Worm (Caenorhabditis elegans): ENCODE measurements around the gene ttr-20.

DNA sequence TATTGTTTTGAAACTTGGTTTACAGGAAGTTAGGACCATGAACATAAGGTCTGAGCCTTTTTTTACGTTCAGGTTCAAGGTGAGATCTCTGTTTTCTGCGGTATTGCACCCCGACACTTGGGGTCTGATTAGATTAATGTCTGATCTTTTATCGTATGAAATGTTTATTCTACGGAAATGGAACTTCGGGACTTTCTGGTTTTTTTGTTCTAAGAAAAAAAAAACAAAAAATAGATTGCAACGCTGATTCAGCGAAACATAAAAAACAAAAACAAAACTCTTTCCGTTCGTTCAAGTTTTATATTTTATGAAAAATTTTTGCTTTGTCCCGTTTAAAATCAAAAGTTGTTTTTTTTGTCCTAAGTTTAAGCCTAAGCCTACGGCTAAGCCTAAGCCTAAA, 18.6 kb downstream of the ttr-20 start, which contains the start of gene F36A4.5:
- TF ChIP-seq elt-2 (tag; optimal IDR thresholded peaks at IDR 0.05), result no peak
- no peak for TF ChIP-seq ets-4 (tag; optimal IDR thresholded peaks at IDR 0.05)
- no peak for TF ChIP-seq lin-11 (tag; optimal IDR thresholded peaks at IDR 0.05)
- no peak for TF ChIP-seq pqm-1 (tag; optimal IDR thresholded peaks at IDR 0.05)
- no peak for TF ChIP-seq dve-1 (tag; optimal IDR thresholded peaks at IDR 0.05)
- no peak for TF ChIP-seq sox-2 (GFP tag; IDR thresholded peaks at IDR 0.05)
- TF ChIP-seq eyg-1 (tag; optimal IDR thresholded peaks at IDR 0.05), result no peak

Measured in whole organism, late embryonic.